Fruit fly (Drosophila melanogaster): ENCODE measurements around the gene Cen.
A peak's percentile ranks its signal among the peaks of the same experiment; 100 is the strongest.

The Cen gene

DNA sequence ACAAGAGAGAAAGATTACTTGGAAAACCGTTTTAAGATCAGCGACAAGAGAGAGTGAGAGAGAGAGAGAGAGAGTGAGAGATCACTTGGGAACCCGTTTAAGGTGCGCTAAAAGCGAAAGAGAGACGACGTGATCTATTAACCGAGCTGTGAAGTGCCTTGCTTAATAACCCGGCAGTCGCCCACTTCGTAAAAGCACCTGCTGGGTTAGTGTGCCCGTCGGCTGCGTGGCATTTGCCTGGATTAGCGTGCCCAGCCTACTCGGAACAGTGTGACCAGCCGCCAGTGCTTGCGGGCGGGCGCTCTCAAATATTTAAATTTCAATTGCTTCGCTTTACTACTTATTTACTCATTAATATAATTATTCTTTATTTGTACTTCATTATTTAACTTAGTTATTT, 43.2 kb downstream of the Cen start (continued):
- TF ChIP-seq Ets65A (GFP tag), result peak; percentile 72
- TF ChIP-seq bbx (GFP tag; IDR thresholded peaks at IDR 0.05; ENCODE audit: partially characterized antibody), result peak; percentile 49
- peak; percentile 8 for TF ChIP-seq Max (GFP tag; optimal IDR thresholded peaks at IDR 0.05)
- no peak for TF ChIP-seq Taf1 (GFP tag; IDR thresholded peaks at IDR 0.05)
- no peak for TF ChIP-seq gcm (GFP tag; optimal IDR thresholded peaks at IDR 0.05)
- peak; percentile 32 for TF ChIP-seq amos (GFP tag; IDR thresholded peaks at IDR 0.05; ENCODE audit: partially characterized antibody)
- TF ChIP-seq ro (GFP tag; IDR thresholded peaks at IDR 0.05), result no peak
- TF ChIP-seq CG15479 (GFP tag; optimal IDR thresholded peaks at IDR 0.05), result no peak
- peak; percentile 27 for TF ChIP-seq kni (GFP tag; optimal IDR thresholded peaks at IDR 0.05)
- TF ChIP-seq CG9727 (GFP tag; optimal IDR thresholded peaks at IDR 0.05), result peak; percentile 20
- no peak for TF ChIP-seq sens-2 (GFP tag; IDR thresholded peaks at IDR 0.05)
- peak in 1 of 2 experiments; percentile 52 for TF ChIP-seq crp (GFP tag; optimal IDR thresholded peaks at IDR 0.05)
- TF ChIP-seq en (GFP tag; optimal IDR thresholded peaks at IDR 0.05), result no peak
- peak; percentile 16 for TF ChIP-seq bcd (GFP tag; optimal IDR thresholded peaks at IDR 0.05)
- TF ChIP-seq CG9215 (GFP tag; IDR thresholded peaks at IDR 0.05), result no peak
- TF ChIP-seq CG15514 (GFP tag; optimal IDR thresholded peaks at IDR 0.05), result peak; percentile 54
- no peak for TF ChIP-seq wdn (GFP tag; IDR thresholded peaks at IDR 0.05)
- TF ChIP-seq Hey (tag; optimal IDR thresholded peaks at IDR 0.05), result no peak
- TF ChIP-seq CG2875 (GFP tag; optimal IDR thresholded peaks at IDR 0.05), result no peak
- peak; percentile 90 for TF ChIP-seq MBD-R2 (GFP tag; IDR thresholded peaks at IDR 0.05)
- TF ChIP-seq CG7987 (GFP tag; optimal IDR thresholded peaks at IDR 0.05), result no peak
- 0 out of 2 replicates have a peak, but pooled peaks have one; percentile 36 for TF ChIP-seq CG42726 (GFP tag; IDR thresholded peaks at IDR 0.05; ENCODE audit: partially characterized antibody)
- peak; percentile 49; the same call in 2 of the 3 replicates for TF ChIP-seq CG16813 (GFP tag; IDR thresholded peaks at IDR 0.05; ENCODE audit: partially characterized antibody)
- TF ChIP-seq CG2199 (GFP tag; IDR thresholded peaks at IDR 0.05), result peak; percentile 84; the same call in 2 of the 3 replicates
- no peak for TF ChIP-seq Fer2 (tag; optimal IDR thresholded peaks at IDR 0.05)
- TF ChIP-seq CG11504 (tag; optimal IDR thresholded peaks at IDR 0.05), result peak; percentile 35
- TF ChIP-seq HLH3B (GFP tag; IDR thresholded peaks at IDR 0.05), result no peak
- peak; percentile 91 for TF ChIP-seq sr (GFP tag; IDR thresholded peaks at IDR 0.05)
- TF ChIP-seq CG6689 (GFP tag; IDR thresholded peaks at IDR 0.05), result peak; percentile 64
- TF ChIP-seq CG4360 (GFP tag; IDR thresholded peaks at IDR 0.05), result no peak
- no peak for TF ChIP-seq CG33557 (GFP tag; optimal IDR thresholded peaks at IDR 0.05)
- peak in 1 of 3 experiments; percentile 36 for TF ChIP-seq Stat92E (GFP tag; optimal IDR thresholded peaks at IDR 0.05)
- no peak for TF ChIP-seq Gug (GFP tag; IDR thresholded peaks at IDR 0.05)
- no peak for TF ChIP-seq CG4404 (GFP tag; IDR thresholded peaks at IDR 0.05)
- no peak for TF ChIP-seq pita (GFP tag; optimal IDR thresholded peaks at IDR 0.05)
- TF ChIP-seq Lim3 (GFP tag; IDR thresholded peaks at IDR 0.05), result no peak
- no peak for TF ChIP-seq ttk (GFP tag; IDR thresholded peaks at IDR 0.05)
- TF ChIP-seq MESR4 (GFP tag; optimal IDR thresholded peaks at IDR 0.05), result peak; percentile 20
- no peak for TF ChIP-seq CG8944 (GFP tag; optimal IDR thresholded peaks at IDR 0.05)
- TF ChIP-seq Dad (GFP tag; optimal IDR thresholded peaks at IDR 0.05), result no peak
- TF ChIP-seq ac (GFP tag; optimal IDR thresholded peaks at IDR 0.05), result peak; percentile 87
- TF ChIP-seq CG34376 (GFP tag; optimal IDR thresholded peaks at IDR 0.05), result no peak
- no peak for TF ChIP-seq vnd (GFP tag; IDR thresholded peaks at IDR 0.05; ENCODE audit: partially characterized antibody)
- TF ChIP-seq CG18476 (GFP tag; optimal IDR thresholded peaks at IDR 0.05), result no peak
- TF ChIP-seq CG13287 (GFP tag; IDR thresholded peaks at IDR 0.05; ENCODE audit: partially characterized antibody), result peak; percentile 52; the same call in 1 of the 2 replicates
- TF ChIP-seq knrl (GFP tag; IDR thresholded peaks at IDR 0.05; ENCODE audit: partially characterized antibody), result peak; percentile 60
- no peak for TF ChIP-seq CG5953 (GFP tag; IDR thresholded peaks at IDR 0.05)
- peak; percentile 83 for TF ChIP-seq Elba2 (GFP tag; optimal IDR thresholded peaks at IDR 0.05)
- TF ChIP-seq schlank (tag; optimal IDR thresholded peaks at IDR 0.05), result no peak
- TF ChIP-seq CG6854 (GFP tag; optimal IDR thresholded peaks at IDR 0.05), result no peak

Measured in whole organism, embryonic.